Worm (Caenorhabditis elegans) whole organism, late embryonic: ENCODE results near the gene ech-9.

Experiments used
- C08G9.2 ChIP-seq: sonication (generic microtip); optimal IDR thresholded peaks from 2 replicates; lab custom pipeline; 2016; ENCODE audit warnings: mild to moderate bottlenecking, missing genetic modification characterization, moderate library complexity, missing compliant biosample characterization
- C38D4.7 ChIP-seq: fragments of 200-800 bp; sonication (Bioruptor generic); optimal IDR thresholded peaks from 2 replicates; lab custom pipeline; 2018; ENCODE audit warnings: mild to moderate bottlenecking, missing genetic modification characterization, moderate library complexity, missing compliant biosample characterization
- F13H6.1 ChIP-seq: sonication (generic microtip); optimal IDR thresholded peaks from 2 replicates; lab custom pipeline; 2016; ENCODE audit warnings: missing genetic modification characterization, missing compliant biosample characterization
- K02D7.2 ChIP-seq: sonication (generic microtip); optimal IDR thresholded peaks from 2 replicates; lab custom pipeline; 2017; ENCODE audit warnings: mild to moderate bottlenecking, missing genetic modification characterization, missing compliant biosample characterization
- Y22D7AL.16 ChIP-seq: sonication (generic microtip); optimal IDR thresholded peaks from 2 replicates; lab custom pipeline; 2016; ENCODE audit warnings: missing genetic modification characterization, missing compliant biosample characterization
- ahr-1 ChIP-seq: sonication (generic microtip); optimal IDR thresholded peaks from 2 replicates; lab custom pipeline; 2016; ENCODE audit warnings: missing genetic modification characterization, missing compliant biosample characterization
- ceh-14 ChIP-seq: sonication (generic microtip); optimal IDR thresholded peaks from 2 replicates; lab custom pipeline; 2016; ENCODE audit warnings: missing genotype, missing genetic modification characterization, missing compliant biosample characterization
- ceh-19 ChIP-seq: fragments of 200-800 bp; sonication (Bioruptor generic); optimal IDR thresholded peaks from 2 replicates; lab custom pipeline; 2018; ENCODE audit warnings: mild to moderate bottlenecking, missing genetic modification characterization, missing compliant biosample characterization
- ceh-2 ChIP-seq: sonication (generic microtip); optimal IDR thresholded peaks from 2 replicates; lab custom pipeline; 2016; ENCODE audit warnings: missing genotype, missing genetic modification characterization, missing compliant biosample characterization
- ceh-9 ChIP-seq: sonication (generic microtip); optimal IDR thresholded peaks from 2 replicates; lab custom pipeline; 2016; ENCODE audit warnings: mild to moderate bottlenecking, missing genetic modification characterization, inconsistent platforms, missing compliant biosample characterization
- che-1 ChIP-seq: sonication (generic microtip); optimal IDR thresholded peaks from 2 replicates; lab custom pipeline; 2016; ENCODE audit warnings: mild to moderate bottlenecking, missing genetic modification characterization, missing compliant biosample characterization
- fax-1 ChIP-seq: sonication (generic microtip); optimal IDR thresholded peaks from 2 replicates; lab custom pipeline; 2016; ENCODE audit warnings: missing genotype, missing genetic modification characterization, missing compliant biosample characterization
- fkh-10 ChIP-seq: fragments of 150-350 bp; optimal IDR thresholded peaks from 2 replicates; lab custom pipeline; 2014; ENCODE audit warnings: missing biosample characterization, missing genetic modification reagents, missing genetic modification characterization
- fkh-6 ChIP-seq: sonication (generic microtip); optimal IDR thresholded peaks from 2 replicates; lab custom pipeline; 2016; ENCODE audit warnings: missing genetic modification characterization, missing compliant biosample characterization
- hlh-15 ChIP-seq: sonication (generic microtip); optimal IDR thresholded peaks from 2 replicates; lab custom pipeline; 2016; ENCODE audit warnings: missing genetic modification characterization, missing compliant biosample characterization
- hlh-30 ChIP-seq: sonication (generic microtip); optimal IDR thresholded peaks from 2 replicates; lab custom pipeline; 2017; ENCODE audit warnings: antibody characterized with exemption, missing genetic modification characterization, missing compliant biosample characterization; ENCODE audit not compliant: insufficient read depth
- lim-6 ChIP-seq: sonication (generic microtip); optimal IDR thresholded peaks from 2 replicates; lab custom pipeline; 2016; ENCODE audit warnings: missing genetic modification characterization, missing compliant biosample characterization
- lin-11 ChIP-seq: fragments of 200-800 bp; sonication (Bioruptor generic); optimal IDR thresholded peaks from 2 replicates; lab custom pipeline; 2018; ENCODE audit warnings: mild to moderate bottlenecking, missing genetic modification characterization, missing compliant biosample characterization
- nhr-11 ChIP-seq: fragments of 150-350 bp; optimal IDR thresholded peaks from 2 replicates; lab custom pipeline; 2014; ENCODE audit warnings: missing biosample characterization, missing genetic modification characterization
- pha-2 ChIP-seq: sonication (generic microtip); optimal IDR thresholded peaks from 2 replicates; lab custom pipeline; 2017; ENCODE audit warnings: mild to moderate bottlenecking, missing genetic modification characterization, missing compliant biosample characterization
- pros-1 ChIP-seq: fragments of 150-350 bp; optimal IDR thresholded peaks from 2 replicates; lab custom pipeline; 2014; ENCODE audit warnings: missing biosample characterization, missing genetic modification reagents, missing genetic modification characterization
- rnt-1 ChIP-seq: sonication (generic microtip); optimal IDR thresholded peaks from 2 replicates; lab custom pipeline; 2016; ENCODE audit warnings: missing genetic modification characterization, missing compliant biosample characterization
- sox-4 ChIP-seq: sonication (generic microtip); optimal IDR thresholded peaks from 2 replicates; lab custom pipeline; 2017; ENCODE audit warnings: mild to moderate bottlenecking, missing genetic modification characterization, inconsistent platforms, missing compliant biosample characterization
- syd-9 ChIP-seq: sonication (generic microtip); optimal IDR thresholded peaks from 2 replicates; lab custom pipeline; 2016; ENCODE audit warnings: mild to moderate bottlenecking, missing genetic modification characterization, moderate library complexity, missing compliant biosample characterization
- tbx-2 ChIP-seq: sonication (generic microtip); optimal IDR thresholded peaks from 2 replicates; lab custom pipeline; 2016; ENCODE audit warnings: missing genetic modification characterization, missing compliant biosample characterization
- tbx-7 ChIP-seq: sonication (generic microtip); optimal IDR thresholded peaks from 2 replicates; lab custom pipeline; 2016; ENCODE audit warnings: missing genotype, missing genetic modification characterization, missing compliant biosample characterization
- unc-3 ChIP-seq, 2 experiments: fragments of 200-800 bp in 1 of 2; sonication (Bioruptor generic) in 1 of 2; sonication (generic microtip) in 1 of 2; conservative IDR thresholded peaks in 1 of 2; optimal IDR thresholded peaks in 1 of 2; 2 replicates each; pipeline versions ENCODE4 v1.3.6 to Lab custom; 2016 to 2022; ENCODE audit warnings: missing compliant biosample characterization in 2 of 2, missing genetic modification characterization in 2 of 2, missing genetic modification reagents in 1 of 2
- unc-42 ChIP-seq: sonication (generic microtip); optimal IDR thresholded peaks from 2 replicates; lab custom pipeline; 2016; ENCODE audit warnings: missing genotype, missing genetic modification characterization, missing compliant biosample characterization
- unc-55 ChIP-seq: sonication (generic microtip); optimal IDR thresholded peaks from 2 replicates; lab custom pipeline; 2017; ENCODE audit warnings: missing biosample characterization, missing genetic modification reagents, missing genetic modification characterization
- unc-86 ChIP-seq: sonication (generic microtip); optimal IDR thresholded peaks from 2 replicates; lab custom pipeline; 2016; ENCODE audit warnings: missing genetic modification characterization, missing compliant biosample characterization

The ech-9 gene

DNA sequence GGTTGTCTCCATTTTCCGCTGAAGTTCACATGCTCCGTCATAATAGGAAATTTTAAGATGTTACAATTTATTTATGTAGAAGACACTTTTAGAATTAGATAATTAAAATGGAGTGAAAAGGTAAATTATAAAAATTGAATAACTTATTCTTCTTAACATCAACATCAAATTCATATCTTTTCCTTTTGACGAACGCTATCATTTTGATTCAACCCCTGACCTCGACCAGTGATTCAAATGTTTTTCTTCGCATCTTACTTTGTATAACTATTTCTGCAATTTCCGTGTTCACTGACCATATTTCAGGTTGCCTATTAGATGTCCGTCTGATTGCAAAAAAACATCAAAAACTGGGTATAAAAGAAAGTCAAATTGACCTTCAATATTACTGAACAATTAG is 41.8 kb upstream of the ech-9 start, which contains the start of gene Y43C5A.7:
Gene Y43C5A.7, plus strand, starts transcription at position 301 of the 400 bp plus-strand sequence.
- no peak for TF ChIP-seq tbx-7

- TF ChIP-seq fax-1 (tag; lab: Kevin White, UChicago), result no peak
- no peak for TF ChIP-seq rnt-1 (tag; lab: Kevin White, UChicago)
- TF ChIP-seq ceh-2 (tag; lab: Kevin White, UChicago), result no peak
- no peak for TF ChIP-seq fkh-10 (GFP tag; lab: Kevin White, UChicago)
- TF ChIP-seq lin-11 (tag; lab: Kevin White, UChicago), result no peak
- no peak for TF ChIP-seq ceh-14
- TF ChIP-seq ahr-1, result no peak
- TF ChIP-seq unc-42 (tag; lab: Kevin White, UChicago), result no peak
- no peak for TF ChIP-seq nhr-11 (tag; lab: Kevin White, UChicago)
- TF ChIP-seq lim-6 (tag; lab: Kevin White, UChicago), result no peak
- no peak for TF ChIP-seq pros-1 (tag; lab: Kevin White, UChicago)
- no peak for TF ChIP-seq syd-9 (tag; lab: Kevin White, UChicago)
- no peak for TF ChIP-seq pha-2 (tag; lab: Kevin White, UChicago)
- TF ChIP-seq tbx-2 (tag; lab: Kevin White, UChicago), result no peak
- TF ChIP-seq unc-55 (GFP tag; lab: Kevin White, UChicago), result no peak
Observed at ce11 chrIV:10275050-10275449, 39.9 kb upstream of the ech-9 start.

DNA sequence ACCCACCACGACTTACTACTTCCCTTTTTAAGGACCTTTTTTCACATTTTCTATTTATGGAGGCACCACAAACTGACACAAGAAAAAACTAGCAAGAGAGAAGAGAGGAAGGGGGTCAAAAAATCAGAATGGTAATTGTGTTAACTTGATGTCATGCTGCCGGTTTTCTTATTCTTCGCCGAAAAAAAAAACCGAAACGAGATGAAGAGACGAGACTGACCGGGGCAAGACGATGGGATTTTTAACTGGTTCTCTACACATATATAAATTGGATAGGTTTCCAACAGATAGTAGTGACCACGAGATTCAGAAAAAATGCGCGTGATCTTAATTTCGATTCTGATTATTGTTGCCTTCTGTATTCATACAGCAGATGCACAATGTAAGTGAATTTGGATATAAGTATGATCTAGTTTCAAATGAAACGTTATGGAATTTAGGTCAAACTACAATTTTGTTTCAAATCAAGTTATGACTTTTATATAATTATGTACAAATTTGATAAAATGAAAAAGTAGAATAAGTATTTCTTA is 38.7 kb upstream of the ech-9 start, which contains the start of gene Y43C5A.3:
Gene Y43C5A.3, plus strand, starts transcription at position 256 of the 533 bp plus-strand sequence.
- TF ChIP-seq C38D4.7 (no peak), ceh-9 (tag; lab: Kevin White, UChicago) (no peak), tbx-7 (no peak)

- TF ChIP-seq F13H6.1 (no peak), unc-3 (GFP tag; conservative IDR thresholded peaks at IDR 0.05; lab: Robert Waterston, UW) (no peak), unc-3 (tag; optimal IDR thresholded peaks at IDR 0.05; lab: Kevin White, UChicago) (no peak)
Observed at ce11 chrIV:10273360-10273759, 38.2 kb upstream of the ech-9 start.

- TF ChIP-seq fkh-6 (tag; lab: Kevin White, UChicago), result no peak
- no peak for TF ChIP-seq hlh-15 (tag; lab: Kevin White, UChicago)
Observed at ce11 chrIV:10269137-10269933, 34.2 kb upstream of the ech-9 start, which contains the start of the genes nspd-7 and Y43C5A.2. Gene nspd-7, minus strand, starts transcription at chrIV:10269187. Gene Y43C5A.2, plus strand, starts transcription at chrIV:10269883.

- TF ChIP-seq rnt-1 (tag; lab: Kevin White, UChicago) (peak; percentile 44), fkh-6 (tag; lab: Kevin White, UChicago) (no peak)
- TF ChIP-seq, all 69 proteins: peak for 1
Observed at ce11 chrIV:10261061-10261460, 25.9 kb upstream of the ech-9 start.

ce11 chrIV:10259557-10259956 is 24.4 kb upstream of the ech-9 start, which contains the start of gene F01G10.9:
Gene F01G10.9, minus strand, starts transcription at chrIV:10259657.
- TF ChIP-seq hlh-30 (tag; lab: Kevin White, UChicago) (no peak), che-1 (tag; lab: Kevin White, UChicago) (no peak), sox-4 (tag; lab: Kevin White, UChicago) (no peak), Y22D7AL.16 (tag; lab: Kevin White, UChicago) (no peak), K02D7.2 (tag; lab: Kevin White, UChicago) (no peak), unc-86 (tag; lab: Kevin White, UChicago) (no peak), fkh-10 (GFP tag; lab: Kevin White, UChicago) (no peak), ceh-19 (no peak), C08G9.2 (tag; lab: Kevin White, UChicago) (no peak), hlh-15 (tag; lab: Kevin White, UChicago) (no peak)
